Fruit fly (Drosophila melanogaster) S2 (cell line): ENCODE data around the gene Atat.

Source experiments
- CG8478 ChIP-seq: fragments of >200 bp; optimal IDR thresholded peaks from 2 replicates; lab custom pipeline; 2018
- CTCF ChIP-seq, 2 experiments: fragments of >200 bp; optimal IDR thresholded peaks; 2 replicates each; lab custom pipeline; 2018

Atat gene

dm6 chr3L:9456389-9456788 is 29.8 kb upstream of the Atat start:
- TF ChIP-seq CTCF (optimal IDR thresholded peaks at IDR 0.05; lab: Kevin White, UChicago) (no peak), CG8478 (lab: Kevin White, UChicago) (no peak)

dm6 chr3L:9455819-9456388 is 29.3 kb upstream of the Atat start, which contains the start of the genes phol and CG3552:
phol (minus strand) TSS chr3L:9456281.
CG3552 (plus strand) TSS chr3L:9456318.
- TF ChIP-seq CTCF (optimal IDR thresholded peaks at IDR 0.05; lab: Kevin White, UChicago) (peak in 1 of 2 experiments; percentile 23), CG8478 (lab: Kevin White, UChicago) (no peak)

dm6 chr3L:9452422-9452821 is 25.9 kb upstream of the Atat start:
- TF ChIP-seq CTCF (optimal IDR thresholded peaks at IDR 0.05; lab: Kevin White, UChicago), result no peak
- TF ChIP-seq CG8478 (lab: Kevin White, UChicago), result no peak

DNA sequence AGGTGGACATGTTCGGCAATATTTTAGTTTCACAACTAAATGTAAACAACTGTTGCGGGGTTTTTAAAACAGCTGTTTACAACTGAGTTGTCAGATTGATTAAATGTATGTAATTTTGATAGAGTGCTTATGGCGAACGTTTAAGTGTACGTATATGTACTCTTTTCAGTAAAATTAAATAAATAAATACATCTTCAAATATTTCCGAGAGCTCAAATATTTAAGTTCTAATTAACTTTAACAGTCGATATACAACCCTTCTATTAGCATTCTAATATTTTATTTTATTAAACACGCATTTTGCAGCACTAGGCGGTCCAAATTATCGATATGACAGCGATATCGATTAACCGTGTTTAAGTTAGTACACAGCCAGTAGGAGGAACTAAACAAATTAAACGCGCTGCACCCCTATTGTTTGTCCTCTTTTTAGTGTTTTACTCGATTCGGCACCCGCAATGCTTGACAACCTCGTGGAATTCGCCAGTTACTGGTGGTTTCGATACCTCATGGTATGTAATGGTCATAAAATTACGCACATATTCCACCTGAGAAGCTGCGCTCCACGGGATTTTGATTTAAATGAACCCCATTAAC is 25.1 kb upstream of the Atat start, which contains the start of the genes CG3448 and ghi:
CG3448 (minus strand) TSS at position 51 of the 597 bp plus-strand sequence.
ghi (plus strand) TSS at position 355 of the 597 bp plus-strand sequence.
- no peak for TF ChIP-seq CG8478 (lab: Kevin White, UChicago)
- TF ChIP-seq CTCF (optimal IDR thresholded peaks at IDR 0.05; lab: Kevin White, UChicago), result no peak

DNA sequence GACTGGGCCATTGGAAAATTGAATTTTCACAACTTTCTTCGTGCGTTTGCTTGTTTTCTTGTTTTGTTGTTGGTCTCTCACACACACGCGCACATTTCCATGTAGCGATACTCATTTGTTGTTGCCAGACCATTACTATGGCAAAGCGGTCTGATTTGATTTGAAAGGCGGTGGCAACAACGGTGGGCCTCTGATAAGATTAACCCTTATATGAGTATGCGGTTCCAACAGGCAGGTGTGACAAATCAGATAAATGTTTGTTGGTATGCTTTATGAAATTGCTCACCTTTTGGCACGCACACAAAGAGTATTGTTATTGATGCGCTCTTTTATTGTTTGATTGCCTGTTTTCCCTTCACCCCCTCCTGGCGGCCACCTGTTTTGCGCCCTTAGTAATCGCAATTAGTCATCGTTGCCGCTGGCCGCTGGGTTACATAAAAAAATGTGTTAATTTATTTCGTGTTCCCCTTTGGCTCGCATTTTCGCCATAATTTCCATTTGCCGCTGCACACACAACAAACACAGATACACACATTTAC is 20.8 kb upstream of the Atat start:
- TF ChIP-seq CTCF (optimal IDR thresholded peaks at IDR 0.05; lab: Kevin White, UChicago), result no peak
- TF ChIP-seq CG8478 (lab: Kevin White, UChicago), result no peak

DNA sequence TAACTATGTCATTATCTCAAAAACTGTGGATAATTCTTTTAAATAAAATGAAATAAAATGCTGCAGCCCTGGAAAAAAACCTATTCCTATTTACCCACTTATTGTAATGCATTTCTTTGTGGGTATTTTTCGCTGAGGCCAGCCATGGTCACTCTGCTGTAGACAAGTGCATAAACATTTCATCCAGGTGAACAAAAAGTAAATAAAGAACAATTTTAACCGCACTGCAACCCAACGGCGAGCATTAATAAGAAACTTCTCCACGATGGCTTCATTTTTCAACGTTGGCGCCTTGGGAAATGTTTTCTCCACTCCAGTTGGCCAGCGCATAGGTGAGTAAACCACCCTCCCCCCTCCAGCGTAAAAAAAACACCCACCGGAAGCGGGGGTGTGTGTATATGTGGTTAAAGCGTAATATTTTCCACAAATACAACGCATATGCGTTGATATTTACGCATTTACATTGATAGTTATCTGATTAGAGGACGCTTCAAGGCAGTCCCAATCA is 20.2 kb upstream of the Atat start, which contains the start of gene CG3529:
CG3529 (plus strand) TSS at position 134 of the 508 bp plus-strand sequence.
- TF ChIP-seq CTCF (optimal IDR thresholded peaks at IDR 0.05; lab: Kevin White, UChicago), result no peak
- TF ChIP-seq CG8478 (lab: Kevin White, UChicago), result no peak

dm6 chr3L:9442625-9443282 is 16.2 kb upstream of the Atat start, which contains the start of gene Srg3:
Srg3 (plus strand) TSS chr3L:9443232.
- TF ChIP-seq CTCF (optimal IDR thresholded peaks at IDR 0.05; lab: Kevin White, UChicago), result peak in 1 of 2 experiments; percentile 16
- TF ChIP-seq CG8478 (lab: Kevin White, UChicago), result no peak

DNA sequence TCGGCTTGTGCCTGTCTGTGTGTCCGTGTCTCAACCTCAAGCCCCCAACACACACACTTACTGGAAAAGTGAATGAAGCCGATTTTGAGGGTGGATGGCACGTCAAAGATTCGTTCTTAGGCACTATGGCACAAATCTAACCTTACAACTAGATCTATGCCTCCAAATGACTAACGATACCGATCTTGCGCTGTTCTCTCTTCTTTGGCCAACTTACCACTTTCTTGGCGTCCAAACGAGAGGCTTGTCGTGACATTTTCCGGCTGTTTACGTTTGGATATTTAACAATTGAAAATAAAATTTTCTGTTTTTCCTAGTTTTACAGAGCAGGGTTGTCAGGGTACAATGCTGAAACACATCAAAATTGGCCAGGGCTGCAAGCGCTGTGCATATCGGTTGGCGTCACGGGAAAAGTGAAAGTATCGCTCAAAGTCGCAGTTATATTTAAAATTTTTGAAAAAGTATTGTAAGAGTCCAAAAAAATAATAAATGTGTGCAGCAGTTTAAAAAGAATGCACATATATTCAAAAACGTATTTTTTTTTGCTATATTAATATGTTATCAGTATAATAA is 15.4 kb upstream of the Atat start, which contains the start of the genes Bet3 and Nf-YA:
Bet3 (minus strand) TSS at position 361 of the 573 bp plus-strand sequence.
Nf-YA (minus strand) TSS at position 361 of the 573 bp plus-strand sequence.
- TF ChIP-seq CTCF (optimal IDR thresholded peaks at IDR 0.05; lab: Kevin White, UChicago) (peak in 1 of 2 experiments; percentile 34), CG8478 (lab: Kevin White, UChicago) (no peak)

dm6 chr3L:9438858-9439257 is 12.3 kb upstream of the Atat start:
- no peak for TF ChIP-seq CG8478 (lab: Kevin White, UChicago)
- no peak for TF ChIP-seq CTCF (optimal IDR thresholded peaks at IDR 0.05; lab: Kevin White, UChicago)

dm6 chr3L:9435831-9436230 is 9.3 kb upstream of the Atat start:
- TF ChIP-seq CTCF (optimal IDR thresholded peaks at IDR 0.05; lab: Kevin White, UChicago) (no peak), CG8478 (lab: Kevin White, UChicago) (no peak)

DNA sequence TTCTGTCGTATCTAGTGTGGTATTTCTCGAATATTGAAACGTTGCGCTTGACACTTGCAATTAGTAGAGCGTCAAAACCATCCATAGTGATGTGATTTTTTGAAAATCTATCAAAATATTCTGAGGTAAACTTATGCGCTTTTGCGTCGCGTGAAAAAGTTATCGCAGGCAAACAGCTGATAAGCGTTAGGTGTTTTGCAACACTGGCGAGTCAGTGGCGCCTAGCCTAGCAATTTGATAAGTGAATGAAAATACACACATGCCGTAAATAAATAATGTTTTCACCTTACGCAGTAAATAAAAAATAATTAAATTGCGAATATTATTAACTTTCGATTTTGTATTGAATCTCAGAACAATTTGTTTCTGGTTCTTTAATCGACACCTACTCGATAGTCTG is 8.8 kb upstream of the Atat start, which contains the start of gene CG42526:
CG42526 (minus strand) TSS at position 85 of the 400 bp plus-strand sequence.
- TF ChIP-seq CTCF (optimal IDR thresholded peaks at IDR 0.05; lab: Kevin White, UChicago) (no peak), CG8478 (lab: Kevin White, UChicago) (no peak)

dm6 chr3L:9432810-9433587 is 6.4 kb upstream of the Atat start:
- TF ChIP-seq CG8478 (lab: Kevin White, UChicago) (no peak), CTCF (optimal IDR thresholded peaks at IDR 0.05; lab: Kevin White, UChicago) (no peak)
